Fruit fly (Drosophila melanogaster) whole organism, embryonic: ENCODE results near the gene yellow-e.

ENCODE experiments used
- Abd-B ChIP-seq: fragments of 200-800 bp; sonication (Bioruptor generic); optimal IDR thresholded peaks from 2 replicates; lab custom pipeline; 2018; ENCODE audit warnings: missing biosample characterization, mild to moderate bottlenecking, missing genetic modification characterization, moderate library complexity
- CG10267 ChIP-seq: fragments of 200-800 bp; sonication (Bioruptor generic); optimal IDR thresholded peaks from 2 replicates; lab custom pipeline; 2018; ENCODE audit warnings: missing biosample characterization, mild to moderate bottlenecking, missing genetic modification characterization, moderate library complexity
- CG10565 ChIP-seq: fragments of 200-800 bp; sonication (Bioruptor generic); optimal IDR thresholded peaks from 3 replicates; lab custom pipeline; 2016; ENCODE audit warnings: missing biosample characterization, mild to moderate bottlenecking, missing genetic modification characterization
- CG10959 ChIP-seq: fragments of 200-800 bp; sonication (Bioruptor generic); IDR thresholded peaks from 2 replicates; pipeline ENCODE4 v1.3.6; 2022; ENCODE audit warnings: missing biosample characterization, missing genetic modification characterization
- CG11093 ChIP-seq: fragments of 200-800 bp; sonication (Bioruptor generic); IDR thresholded peaks from 3 replicates; pipeline ENCODE4 v1.3.6; 2022; ENCODE audit warnings: missing biosample characterization, missing genetic modification characterization
- CG11247 ChIP-seq: fragments of 200-800 bp; sonication (Bioruptor generic); IDR thresholded peaks from 2 replicates; pipeline ENCODE4 v1.3.6; 2022; ENCODE audit warnings: missing biosample characterization, missing genetic modification characterization
- CG13287 ChIP-seq: fragments of 200-800 bp; sonication (Bioruptor generic); IDR thresholded peaks from 2 replicates; pipeline ENCODE4 v1.3.6; 2022; ENCODE audit warnings: missing biosample characterization, missing genetic modification characterization; ENCODE audit not compliant: partially characterized antibody
- CG17612 ChIP-seq: fragments of 200-800 bp; sonication (Bioruptor generic); IDR thresholded peaks from 2 replicates; pipeline ENCODE4 v1.3.6; 2022; ENCODE audit warnings: missing biosample characterization, missing genetic modification characterization
- CG2116 ChIP-seq: fragments of 200-800 bp; sonication (Bioruptor generic); optimal IDR thresholded peaks from 3 replicates; lab custom pipeline; 2018; ENCODE audit warnings: missing biosample characterization, mild to moderate bottlenecking, missing genetic modification characterization
- CG34224 ChIP-seq: fragments of 200-800 bp; sonication (Bioruptor generic); IDR thresholded peaks from 3 replicates; pipeline ENCODE4 v1.3.6; 2022; ENCODE audit warnings: missing biosample characterization, missing genetic modification characterization; ENCODE audit not compliant: partially characterized antibody
- CG34422 ChIP-seq: fragments of 200-800 bp; sonication (Bioruptor generic); IDR thresholded peaks from 3 replicates; pipeline ENCODE4 v1.3.6; 2022; ENCODE audit warnings: missing biosample characterization, missing genetic modification characterization
- CG6175 ChIP-seq: fragments of 200-800 bp; sonication (Bioruptor generic); IDR thresholded peaks from 3 replicates; pipeline ENCODE4 v1.3.6; 2022; ENCODE audit warnings: missing biosample characterization, missing genetic modification characterization
- CG7357 ChIP-seq: fragments of 200-800 bp; sonication (Bioruptor generic); IDR thresholded peaks from 3 replicates; pipeline ENCODE4 v1.3.6; 2022; ENCODE audit warnings: missing biosample characterization, missing genetic modification characterization
- CG9797 ChIP-seq: fragments of 200-800 bp; sonication (Bioruptor generic); optimal IDR thresholded peaks from 3 replicates; lab custom pipeline; 2018; ENCODE audit warnings: missing biosample characterization, mild to moderate bottlenecking, missing genetic modification characterization
- CG9876 ChIP-seq: fragments of 200-800 bp; sonication (Bioruptor generic); optimal IDR thresholded peaks from 2 replicates; lab custom pipeline; 2016; ENCODE audit warnings: missing biosample characterization, missing genetic modification characterization
- Camta ChIP-seq: fragments of 200-800 bp; sonication (Bioruptor generic); optimal IDR thresholded peaks from 2 replicates; lab custom pipeline; 2016; ENCODE audit warnings: missing biosample characterization, missing genetic modification characterization
- Dll ChIP-seq: fragments of 200-800 bp; sonication (Bioruptor generic); IDR thresholded peaks from 4 replicates; pipeline ENCODE4 v1.3.6; 2022; ENCODE audit warnings: missing biosample characterization, missing genetic modification characterization; ENCODE audit not compliant: partially characterized antibody
- Dp ChIP-seq: fragments of 200-800 bp; sonication (Bioruptor generic); optimal IDR thresholded peaks from 2 replicates; lab custom pipeline; 2018; ENCODE audit warnings: missing biosample characterization, mild to moderate bottlenecking, missing genetic modification characterization, moderate library complexity
- Ets97D ChIP-seq: fragments of 200-800 bp; sonication (Bioruptor generic); optimal IDR thresholded peaks from 3 replicates; lab custom pipeline; 2016; ENCODE audit warnings: missing biosample characterization, missing genetic modification characterization
- Fer1 ChIP-seq: fragments of 200-800 bp; sonication (Bioruptor generic); optimal IDR thresholded peaks from 2 replicates; lab custom pipeline; 2017; ENCODE audit warnings: missing biosample characterization, mild to moderate bottlenecking, missing genetic modification characterization
- HLH54F ChIP-seq: fragments of 200-800 bp; sonication (Bioruptor generic); optimal IDR thresholded peaks from 3 replicates; lab custom pipeline; 2016; ENCODE audit warnings: missing biosample characterization, missing genetic modification characterization
- Hand ChIP-seq: fragments of 200-800 bp; sonication (Bioruptor generic); optimal IDR thresholded peaks from 2 replicates; lab custom pipeline; 2017; ENCODE audit warnings: mild to moderate bottlenecking, missing biosample characterization, missing genetic modification reagents, missing genetic modification characterization
- HmgZ ChIP-seq: fragments of 200-800 bp; sonication (Bioruptor generic); optimal IDR thresholded peaks from 2 replicates; lab custom pipeline; 2018; ENCODE audit warnings: missing biosample characterization, mild to moderate bottlenecking, missing genetic modification characterization
- Jarid2 ChIP-seq: fragments of 200-800 bp; sonication (Bioruptor generic); optimal IDR thresholded peaks from 3 replicates; lab custom pipeline; 2017; ENCODE audit warnings: mild to moderate bottlenecking, missing biosample characterization, missing genetic modification reagents, missing genetic modification characterization
- Max ChIP-seq: fragments of 200-800 bp; sonication (Bioruptor generic); optimal IDR thresholded peaks from 2 replicates; lab custom pipeline; 2016; ENCODE audit warnings: missing biosample characterization, mild to moderate bottlenecking, missing genetic modification characterization
- Myb ChIP-seq: fragments of 200-800 bp; sonication (Bioruptor generic); optimal IDR thresholded peaks from 2 replicates; lab custom pipeline; 2016; ENCODE audit warnings: missing biosample characterization, missing genetic modification characterization
- Sin3A ChIP-seq: fragments of >200 bp; optimal IDR thresholded peaks from 2 replicates; lab custom pipeline; 2018
- YL-1 ChIP-seq: fragments of 200-800 bp; sonication (Bioruptor generic); optimal IDR thresholded peaks from 3 replicates; lab custom pipeline; 2017; ENCODE audit warnings: missing biosample characterization, mild to moderate bottlenecking, missing genetic modification characterization
- ab ChIP-seq: fragments of 200-800 bp; sonication (Bioruptor generic); optimal IDR thresholded peaks from 2 replicates; lab custom pipeline; 2016; ENCODE audit warnings: missing biosample characterization, missing genetic modification characterization
- ci ChIP-seq: fragments of 200-800 bp; sonication (Bioruptor generic); IDR thresholded peaks from 3 replicates; pipeline ENCODE4 v1.3.6; 2022; ENCODE audit warnings: missing biosample characterization, missing genetic modification characterization
- dm ChIP-seq: fragments of 200-800 bp; sonication (Bioruptor generic); optimal IDR thresholded peaks from 3 replicates; lab custom pipeline; 2016; ENCODE audit warnings: missing biosample characterization, missing genetic modification characterization
- gfzf ChIP-seq: fragments of 200-800 bp; sonication (Bioruptor generic); optimal IDR thresholded peaks from 2 replicates; lab custom pipeline; 2016; ENCODE audit warnings: missing biosample characterization, mild to moderate bottlenecking, missing genetic modification characterization, moderate library complexity
- gt ChIP-seq: fragments of 200-800 bp; sonication (Bioruptor generic); IDR thresholded peaks from 2 replicates; pipeline ENCODE4 v1.3.6; 2022; ENCODE audit warnings: missing biosample characterization, missing genetic modification characterization
- insv ChIP-seq, 2 experiments: fragments of 200-800 bp; sonication (Bioruptor generic); optimal IDR thresholded peaks; 3 replicates each; lab custom pipeline; 2016 to 2018; ENCODE audit warnings: missing biosample characterization in 2 of 2, missing genetic modification characterization in 2 of 2
- nerfin-2 ChIP-seq: fragments of 200-800 bp; sonication (Bioruptor generic); IDR thresholded peaks from 2 replicates; pipeline ENCODE4 v1.3.6; 2022; ENCODE audit warnings: missing biosample characterization, missing genetic modification characterization; ENCODE audit not compliant: partially characterized antibody
- onecut ChIP-seq: fragments of 200-800 bp; sonication (Bioruptor generic); IDR thresholded peaks from 2 replicates; pipeline ENCODE4 v1.3.6; 2022; ENCODE audit warnings: missing biosample characterization, missing genetic modification characterization
- pita ChIP-seq: fragments of 200-800 bp; sonication (Bioruptor generic); optimal IDR thresholded peaks from 2 replicates; lab custom pipeline; 2017; ENCODE audit warnings: missing biosample characterization, mild to moderate bottlenecking, missing genetic modification characterization
- pzg ChIP-seq: fragments of 200-800 bp; sonication (Bioruptor generic); optimal IDR thresholded peaks from 3 replicates; lab custom pipeline; 2018; ENCODE audit warnings: missing biosample characterization, mild to moderate bottlenecking, missing genetic modification characterization, moderate library complexity
- scrt ChIP-seq: fragments of 200-800 bp; sonication (Bioruptor generic); optimal IDR thresholded peaks from 2 replicates; lab custom pipeline; 2018; ENCODE audit warnings: missing biosample characterization, mild to moderate bottlenecking, missing genetic modification characterization, moderate library complexity
- sens ChIP-seq: fragments of 200-800 bp; sonication (Bioruptor generic); peaks from one replicate; lab custom pipeline; 2016; ENCODE audit warnings: missing biosample characterization, missing genetic modification characterization
- sim ChIP-seq: fragments of 200-800 bp; sonication (Bioruptor generic); IDR thresholded peaks from 2 replicates; pipeline ENCODE4 v1.3.6; 2022; ENCODE audit warnings: missing biosample characterization, missing genetic modification characterization
- sna ChIP-seq: fragments of 200-800 bp; sonication (Bioruptor generic); IDR thresholded peaks from 2 replicates; pipeline ENCODE4 v1.3.6; 2022; ENCODE audit warnings: missing biosample characterization, missing genetic modification characterization; ENCODE audit not compliant: partially characterized antibody
- tna ChIP-seq: fragments of 200-800 bp; sonication (Bioruptor generic); IDR thresholded peaks from 2 replicates; pipeline ENCODE4 v1.3.6; 2022; ENCODE audit warnings: missing biosample characterization, missing genetic modification characterization; ENCODE audit not compliant: partially characterized antibody
- trem ChIP-seq: fragments of 200-800 bp; optimal IDR thresholded peaks from 3 replicates; lab custom pipeline; 2019; ENCODE audit warnings: missing biosample characterization, mild to moderate bottlenecking, missing genetic modification characterization, moderate library complexity
- twi ChIP-seq: fragments of 200-800 bp; optimal IDR thresholded peaks from 2 replicates; lab custom pipeline; 2019; ENCODE audit warnings: missing biosample characterization, mild to moderate bottlenecking, missing genetic modification characterization, moderate library complexity
- unc-4 ChIP-seq: fragments of 200-800 bp; sonication (Bioruptor generic); IDR thresholded peaks from 2 replicates; pipeline ENCODE4 v1.3.6; 2022; ENCODE audit warnings: missing biosample characterization, missing genetic modification characterization; ENCODE audit not compliant: partially characterized antibody
- wek ChIP-seq: fragments of 200-800 bp; sonication (Bioruptor generic); optimal IDR thresholded peaks from 3 replicates; lab custom pipeline; 2018; ENCODE audit warnings: missing biosample characterization, mild to moderate bottlenecking, missing genetic modification characterization, moderate library complexity
- zen2 ChIP-seq: fragments of 200-800 bp; sonication (Bioruptor generic); IDR thresholded peaks from 3 replicates; pipeline ENCODE4 v1.3.6; 2022; ENCODE audit warnings: missing biosample characterization, missing genetic modification characterization; ENCODE audit not compliant: partially characterized antibody

Gene yellow-e

dm6 chr3R:13388160-13388870 lies 26.8 kb downstream of the yellow-e start, which contains the start of gene CG9799 (continued):
- no peak for TF ChIP-seq sim (GFP tag; lab: Robert Waterston, UW)
- peak; percentile 22 for TF ChIP-seq CG10267 (tag; lab: Kevin White, UChicago)
- TF ChIP-seq HLH54F (GFP tag; lab: Kevin White, UChicago), result no peak
- peak; percentile 66 for TF ChIP-seq YL-1 (GFP tag; lab: Kevin White, UChicago)
- peak; percentile 79 for TF ChIP-seq twi (tag; lab: Kevin White, UChicago)
- no peak for TF ChIP-seq Hand (GFP tag; lab: Kevin White, UChicago)
- TF ChIP-seq wek (GFP tag; lab: Kevin White, UChicago), result peak; percentile 98
- TF ChIP-seq CG9876 (GFP tag; lab: Kevin White, UChicago), result no peak
- TF ChIP-seq CG6175 (GFP tag; lab: Robert Waterston, UW), result peak; percentile 53; the same call in 1 of the 3 replicates
- 0 out of 3 replicates have a peak, but pooled peaks have one; percentile 32 for TF ChIP-seq CG34224 (GFP tag; lab: Robert Waterston, UW)
- TF ChIP-seq nerfin-2 (GFP tag; lab: Robert Waterston, UW), result peak; percentile 32; the same call in 1 of the 2 replicates
- TF ChIP-seq Dp (GFP tag; lab: Kevin White, UChicago), result peak; percentile 92
- no peak for TF ChIP-seq Jarid2 (GFP tag; lab: Kevin White, UChicago)
- TF ChIP-seq CG2116 (GFP tag; lab: Kevin White, UChicago), result peak; percentile 51
- TF ChIP-seq Fer1 (GFP tag; lab: Kevin White, UChicago), result no peak
- TF ChIP-seq CG10565, result no peak
- no peak for TF ChIP-seq CG11247
- TF ChIP-seq trem (tag; lab: Kevin White, UChicago), result peak; percentile 32
- peak; percentile 93 for TF ChIP-seq Max
- TF ChIP-seq gfzf, result peak; percentile 77
- no peak for TF ChIP-seq CG10959 (GFP tag; lab: Robert Waterston, UW)
- peak; percentile 4 for TF ChIP-seq HmgZ (tag; lab: Kevin White, UChicago)
- peak; percentile 9; the same call in 1 of the 3 replicates for TF ChIP-seq zen2 (GFP tag; lab: Robert Waterston, UW)
- 0 out of 3 replicates have a peak, but pooled peaks have one; percentile 44 for TF ChIP-seq CG11093 (GFP tag; lab: Robert Waterston, UW)
- peak; percentile 43; the same call in 1 of the 4 replicates for TF ChIP-seq Dll (GFP tag; lab: Robert Waterston, UW)
- TF ChIP-seq Abd-B (GFP tag; lab: Kevin White, UChicago), result peak; percentile 51
- peak; percentile 9 for TF ChIP-seq scrt (GFP tag; lab: Kevin White, UChicago)
- TF ChIP-seq CG34422 (GFP tag; lab: Robert Waterston, UW), result peak; percentile 84; the same call in 2 of the 3 replicates
- peak; percentile 41 for TF ChIP-seq Ets97D (GFP tag; lab: Kevin White, UChicago)
- peak; percentile 42; the same call in 1 of the 2 replicates for TF ChIP-seq gt
- no peak for TF ChIP-seq CG7357
- TF ChIP-seq Myb, result peak; percentile 52
- peak; percentile 72 for TF ChIP-seq pzg (GFP tag; lab: Kevin White, UChicago)
- peak; percentile 92 for TF ChIP-seq dm
- peak; percentile 18 for TF ChIP-seq Sin3A (lab: Kevin White, UChicago)
- no peak for TF ChIP-seq Camta (GFP tag; lab: Kevin White, UChicago)
- no peak for TF ChIP-seq ab (GFP tag; lab: Kevin White, UChicago)
- no peak for TF ChIP-seq pita (GFP tag; lab: Kevin White, UChicago)
- peak in 1 of 2 experiments; percentile 38 for TF ChIP-seq insv (GFP tag; optimal IDR thresholded peaks at IDR 0.05; lab: Kevin White, UChicago)
- 0 out of 2 replicates have a peak, but pooled peaks have one; percentile 8 for TF ChIP-seq tna
- peak; percentile 44; the same call in 1 of the 2 replicates for TF ChIP-seq unc-4 (GFP tag; lab: Robert Waterston, UW)
- peak; percentile 90 for TF ChIP-seq CG9797 (GFP tag; lab: Kevin White, UChicago)
- TF ChIP-seq ci (GFP tag; lab: Robert Waterston, UW), result no peak
- TF ChIP-seq sens (GFP tag; lab: Kevin White, UChicago), result peak; percentile 36
- TF ChIP-seq onecut (GFP tag; lab: Robert Waterston, UW), result peak; percentile 70
- peak; percentile 46; the same call in 1 of the 2 replicates for TF ChIP-seq CG13287
- TF ChIP-seq sna (GFP tag; lab: Robert Waterston, UW), result 0 out of 2 replicates have a peak, but pooled peaks have one; percentile 14
- TF ChIP-seq CG17612 (GFP tag; lab: Robert Waterston, UW), result 0 out of 2 replicates have a peak, but pooled peaks have one; percentile 10
